Worm (Caenorhabditis elegans): Measurements from ENCODE around the gene Y6E2A.7.

DNA sequence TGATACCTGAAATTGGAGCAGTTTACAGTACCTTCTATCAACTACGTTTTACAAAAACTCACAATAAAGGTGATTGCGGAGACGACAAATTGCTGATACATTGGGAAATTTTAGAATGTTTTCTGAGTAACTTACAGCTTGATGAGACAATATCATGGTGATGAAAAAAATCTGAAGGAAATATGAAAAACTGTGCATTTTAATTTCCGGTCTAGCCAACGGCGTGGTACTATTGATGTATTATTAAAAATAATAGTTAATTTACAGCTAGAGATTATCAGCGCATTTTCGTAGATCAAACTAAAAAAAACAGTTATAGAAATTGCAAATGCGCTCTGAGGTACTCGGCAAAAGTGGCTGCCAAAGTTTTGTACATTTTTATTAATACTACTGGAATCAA is 21.6 kb upstream of the Y6E2A.7 start, which contains the start of gene srx-29:
- TF ChIP-seq B0261.1 (tag; optimal IDR thresholded peaks at IDR 0.05) (no peak), T07F8.4 (tag; optimal IDR thresholded peaks at IDR 0.05) (no peak), T26A5.8 (tag; optimal IDR thresholded peaks at IDR 0.05) (no peak), nhr-90 (tag; optimal IDR thresholded peaks at IDR 0.05) (no peak), let-526 (GFP tag; IDR thresholded peaks at IDR 0.05) (no peak), pha-4 (tag; optimal IDR thresholded peaks at IDR 0.05) (no peak), nhr-120 (GFP tag; IDR thresholded peaks at IDR 0.05) (no peak), lag-1 (GFP tag; IDR thresholded peaks at IDR 0.05) (no peak), nfya-1 (tag; optimal IDR thresholded peaks at IDR 0.05; ENCODE audit: borderline replicate concordance, insufficient read depth) (no peak), K11D2.4 (GFP tag; IDR thresholded peaks at IDR 0.05) (no peak)

All from whole organism, young adult.